Fruit fly (Drosophila melanogaster): Measurements from ENCODE around the gene Polr3D.
A peak's percentile ranks its signal among the peaks of the same experiment; 100 is the strongest.

Gene Polr3D

dm6 chr3L:18114038-18114926, 4.9 kb upstream of the Polr3D start (continued):
- TF ChIP-seq Usf (GFP tag; optimal IDR thresholded peaks at IDR 0.05) (no peak), CG9609 (GFP tag; optimal IDR thresholded peaks at IDR 0.05) (no peak), CG30403 (GFP tag; optimal IDR thresholded peaks at IDR 0.05) (peak; percentile 21)

- TF ChIP-seq knrl (GFP tag; IDR thresholded peaks at IDR 0.05; ENCODE audit: partially characterized antibody) (peak; percentile 37; the same call in 2 of the 3 replicates), CG2116 (GFP tag; optimal IDR thresholded peaks at IDR 0.05) (peak; percentile 76), Doc3 (GFP tag; IDR thresholded peaks at IDR 0.05; ENCODE audit: partially characterized antibody) (peak; percentile 72), Hr51 (GFP tag; optimal IDR thresholded peaks at IDR 0.05) (no peak), nau (GFP tag; optimal IDR thresholded peaks at IDR 0.05) (no peak), HLH4C (GFP tag; IDR thresholded peaks at IDR 0.05; ENCODE audit: partially characterized antibody) (peak; percentile 88), pzg (GFP tag; optimal IDR thresholded peaks at IDR 0.05) (peak; percentile 64), CG34224 (GFP tag; IDR thresholded peaks at IDR 0.05; ENCODE audit: partially characterized antibody) (peak; percentile 93), CG1603 (tag; optimal IDR thresholded peaks at IDR 0.05) (peak; percentile 31), amos (GFP tag; IDR thresholded peaks at IDR 0.05; ENCODE audit: partially characterized antibody) (peak; percentile 68; the same call in 1 of the 2 replicates), lbe (GFP tag; optimal IDR thresholded peaks at IDR 0.05) (peak; percentile 31), CG17328 (GFP tag; IDR thresholded peaks at IDR 0.05) (no peak), unc-4 (GFP tag; IDR thresholded peaks at IDR 0.05; ENCODE audit: partially characterized antibody) (peak; percentile 72), CG13894 (tag; optimal IDR thresholded peaks at IDR 0.05) (no peak), Fer1 (GFP tag; optimal IDR thresholded peaks at IDR 0.05) (peak; percentile 23), Sry-δ (GFP tag; optimal IDR thresholded peaks at IDR 0.05) (peak; percentile 37), Dref (GFP tag; IDR thresholded peaks at IDR 0.05) (peak; percentile 77), CG12659 (GFP tag; optimal IDR thresholded peaks at IDR 0.05) (peak; percentile 15), inv (GFP tag; IDR thresholded peaks at IDR 0.05; ENCODE audit: partially characterized antibody) (0 out of 2 replicates have a peak, but pooled peaks have one; percentile 32), al (GFP tag; IDR thresholded peaks at IDR 0.05) (no peak), chinmo (GFP tag; IDR thresholded peaks at IDR 0.05; ENCODE audit: partially characterized antibody) (peak; percentile 71; the same call in 2 of the 4 replicates), CG12104 (GFP tag; optimal IDR thresholded peaks at IDR 0.05) (no peak), Stat92E (GFP tag; optimal IDR thresholded peaks at IDR 0.05) (peak in 1 of 3 experiments; percentile 8), CG4617 (GFP tag; optimal IDR thresholded peaks at IDR 0.05; ENCODE audit: borderline replicate concordance) (peak; percentile 5), BEAF-32 (GFP tag; optimal IDR thresholded peaks at IDR 0.05) (peak; percentile 46), CG34376 (GFP tag; optimal IDR thresholded peaks at IDR 0.05) (peak; percentile 6), Bgb (GFP tag; IDR thresholded peaks at IDR 0.05; ENCODE audit: partially characterized antibody) (peak; percentile 82), CG6791 (GFP tag; IDR thresholded peaks at IDR 0.05; ENCODE audit: partially characterized antibody) (peak; percentile 85), gfzf (GFP tag; optimal IDR thresholded peaks at IDR 0.05) (no peak), ara (GFP tag; IDR thresholded peaks at IDR 0.05) (no peak), CG14860 (GFP tag; IDR thresholded peaks at IDR 0.05; ENCODE audit: partially characterized antibody) (peak; percentile 78), yki (optimal IDR thresholded peaks at IDR 0.05) (no peak), tna (GFP tag; IDR thresholded peaks at IDR 0.05; ENCODE audit: partially characterized antibody) (peak; percentile 79), Drgx (GFP tag; IDR thresholded peaks at IDR 0.05) (no peak), Bteb2 (GFP tag; optimal IDR thresholded peaks at IDR 0.05) (no peak), CG17829 (tag; optimal IDR thresholded peaks at IDR 0.05) (peak; percentile 24), row (GFP tag; IDR thresholded peaks at IDR 0.05) (peak; percentile 19; the same call in 1 of the 3 replicates), Mad (GFP tag; optimal IDR thresholded peaks at IDR 0.05) (no peak), Nf-YB (GFP tag; optimal IDR thresholded peaks at IDR 0.05) (no peak), Asciz (GFP tag; optimal IDR thresholded peaks at IDR 0.05) (no peak), hb (GFP tag; IDR thresholded peaks at IDR 0.05; ENCODE audit: partially characterized antibody) (peak; percentile 53; the same call in 1 of the 3 replicates)
These were observed 3.3 kb upstream of the Polr3D start, which contains the start of the genes CG32195 and CG7341 for dm6 chr3L:18112669-18113068. CG32195 (plus strand) TSS chr3L:18112959. CG7341 (plus strand) TSS chr3L:18112959.
